Worm (Caenorhabditis elegans) whole organism, L4 larva: Measurements from ENCODE around the gene ZK1098.2.

ENCODE experiments used
- D1046.2 ChIP-seq: fragments of 200-800 bp; sonication (Bioruptor generic); IDR thresholded peaks from 2 replicates; pipeline ENCODE4 v1.3.6; 2022; ENCODE audit warnings: missing genetic modification characterization, missing compliant biosample characterization
- F26F4.8 ChIP-seq: fragments of 200-800 bp; sonication (Bioruptor generic); conservative IDR thresholded peaks from 2 replicates; pipeline ENCODE4 v1.3.6; 2022; ENCODE audit warnings: missing genetic modification characterization, missing compliant biosample characterization
- F44E2.7 ChIP-seq: fragments of 200-800 bp; sonication (Bioruptor generic); IDR thresholded peaks from 2 replicates; pipeline ENCODE4 v2.1.2; 2022; ENCODE audit warnings: missing genetic modification characterization, missing compliant biosample characterization
- R02D3.7 ChIP-seq: fragments of 150-350 bp; sonication (generic microtip); optimal IDR thresholded peaks from 3 replicates; lab custom pipeline; 2014; ENCODE audit warnings: missing biosample characterization, missing genetic modification characterization
- ZK337.2 ChIP-seq: fragments of 200-800 bp; sonication (Bioruptor generic); IDR thresholded peaks from 2 replicates; pipeline ENCODE4 v1.3.6; 2022; ENCODE audit warnings: missing genetic modification reagents, missing genetic modification characterization, missing compliant biosample characterization
- aha-1 ChIP-seq: fragments of 150-350 bp; peaks from one replicate; lab custom pipeline; 2014; ENCODE audit warnings: missing biosample characterization, missing genetic modification characterization
- arid-1 ChIP-seq: fragments of 200-800 bp; sonication (Bioruptor generic); conservative IDR thresholded peaks from 2 replicates; pipeline ENCODE4 v1.3.6; 2022; ENCODE audit warnings: missing genetic modification reagents, missing genetic modification characterization, missing compliant biosample characterization
- ceh-20 ChIP-seq: fragments of 200-800 bp; sonication (Bioruptor generic); IDR thresholded peaks from 2 replicates; pipeline ENCODE4 v1.3.6; 2022; ENCODE audit warnings: missing genetic modification reagents, missing genetic modification characterization, missing compliant biosample characterization
- ceh-28 ChIP-seq: fragments of 150-350 bp; optimal IDR thresholded peaks from 2 replicates; lab custom pipeline; 2014; ENCODE audit warnings: missing biosample characterization, missing genetic modification reagents, missing genetic modification characterization
- ces-1 ChIP-seq: fragments of 150-350 bp; sonication (generic microtip); optimal IDR thresholded peaks from 4 replicates; lab custom pipeline; 2014; ENCODE audit warnings: missing biosample characterization, missing genetic modification reagents, missing genetic modification characterization
- daf-16 ChIP-seq, 3 experiments: sonication (generic microtip); optimal IDR thresholded peaks; 2 replicates each; lab custom pipeline; 2016 to 2017; ENCODE audit warnings: missing genetic modification characterization in 3 of 3, missing genetic modification reagents in 3 of 3, mild to moderate bottlenecking in 2 of 3, missing compliant biosample characterization in 2 of 3, missing biosample characterization in 1 of 3, moderate library complexity in 1 of 3
- dpl-1 ChIP-seq: fragments of 150-350 bp; optimal IDR thresholded peaks from 2 replicates; lab custom pipeline; 2014; ENCODE audit warnings: missing biosample characterization, missing genetic modification reagents, missing genetic modification characterization
- dve-1 ChIP-seq: sonication (generic microtip); optimal IDR thresholded peaks from 2 replicates; lab custom pipeline; 2017; ENCODE audit warnings: antibody characterized with exemption, mild to moderate bottlenecking, missing genetic modification characterization, missing compliant biosample characterization; ENCODE audit not compliant: insufficient read depth
- egl-27 ChIP-seq: sonication (generic microtip); optimal IDR thresholded peaks from 3 replicates; lab custom pipeline; 2017; ENCODE audit warnings: missing biosample characterization, missing genetic modification reagents, missing genetic modification characterization
- gei-8 ChIP-seq: fragments of 200-800 bp; sonication (Bioruptor generic); optimal IDR thresholded peaks from 2 replicates; lab custom pipeline; 2018; ENCODE audit warnings: mild to moderate bottlenecking, missing genetic modification characterization, missing compliant biosample characterization
- hlh-11 ChIP-seq: fragments of 200-800 bp; sonication (Bioruptor generic); optimal IDR thresholded peaks from 2 replicates; lab custom pipeline; 2018; ENCODE audit warnings: mild to moderate bottlenecking, missing genetic modification characterization, missing compliant biosample characterization
- hlh-30 ChIP-seq: sonication (generic microtip); optimal IDR thresholded peaks from 2 replicates; lab custom pipeline; 2017; ENCODE audit warnings: antibody characterized with exemption, mild to moderate bottlenecking, missing genetic modification characterization, missing compliant biosample characterization; ENCODE audit not compliant: insufficient read depth
- hmg-1.1 ChIP-seq: fragments of 200-800 bp; sonication (Bioruptor generic); IDR thresholded peaks from 2 replicates; pipeline ENCODE4 v1.3.6; 2022; ENCODE audit warnings: missing genetic modification reagents, missing genetic modification characterization, missing compliant biosample characterization
- lim-7 ChIP-seq: fragments of 200-800 bp; sonication (Bioruptor generic); IDR thresholded peaks from 2 replicates; pipeline ENCODE4 v1.3.6; 2022; ENCODE audit warnings: missing genetic modification characterization, missing compliant biosample characterization
- lir-3 ChIP-seq: sonication (generic microtip); optimal IDR thresholded peaks from 2 replicates; lab custom pipeline; 2016; ENCODE audit warnings: mild to moderate bottlenecking, missing genetic modification characterization, missing compliant biosample characterization
- mdl-1 ChIP-seq, 2 experiments: fragments of 150-350 bp in 1 of 2; sonication (generic microtip) in 1 of 2; optimal IDR thresholded peaks; 2 replicates each; lab custom pipeline; 2014 to 2017; ENCODE audit warnings: missing biosample characterization in 2 of 2, missing genetic modification characterization in 2 of 2
- mep-1 ChIP-seq: fragments of 150-350 bp; sonication (generic microtip); optimal IDR thresholded peaks from 3 replicates; lab custom pipeline; 2014; ENCODE audit warnings: missing biosample characterization, missing genetic modification characterization
- mes-2 ChIP-seq: sonication (generic microtip); optimal IDR thresholded peaks from 2 replicates; lab custom pipeline; 2016; ENCODE audit warnings: missing genotype, mild to moderate bottlenecking, missing genetic modification characterization, missing compliant biosample characterization; ENCODE audit not compliant: poor library complexity, severe bottlenecking
- nhr-237 ChIP-seq: sonication (generic microtip); optimal IDR thresholded peaks from 2 replicates; lab custom pipeline; 2017; ENCODE audit warnings: missing biosample characterization, missing genetic modification characterization
- nhr-28 ChIP-seq: fragments of 150-350 bp; optimal IDR thresholded peaks from 2 replicates; lab custom pipeline; 2014; ENCODE audit warnings: missing biosample characterization, missing genetic modification characterization
- nhr-48 ChIP-seq: sonication (generic microtip); optimal IDR thresholded peaks from 2 replicates; lab custom pipeline; 2016; ENCODE audit warnings: mild to moderate bottlenecking, missing genetic modification characterization, missing compliant biosample characterization
- nhr-6 ChIP-seq: fragments of 150-350 bp; optimal IDR thresholded peaks from 2 replicates; lab custom pipeline; 2014; ENCODE audit warnings: missing biosample characterization, missing genetic modification characterization
- pqm-1 ChIP-seq: sonication (generic microtip); optimal IDR thresholded peaks from 2 replicates; lab custom pipeline; 2017; ENCODE audit warnings: missing biosample characterization, missing genetic modification characterization
- set-16 ChIP-seq: fragments of 200-800 bp; sonication (Bioruptor generic); IDR thresholded peaks from 2 replicates; pipeline ENCODE4 v1.3.6; 2022; ENCODE audit warnings: missing genetic modification reagents, missing genetic modification characterization, missing compliant biosample characterization
- snpc-1.2 ChIP-seq: fragments of 200-800 bp; sonication (Bioruptor generic); IDR thresholded peaks from 2 replicates; pipeline ENCODE4 v1.3.6; 2022; ENCODE audit warnings: missing genetic modification reagents, missing genetic modification characterization, missing compliant biosample characterization
- tag-97 ChIP-seq: fragments of 200-800 bp; sonication (Bioruptor generic); IDR thresholded peaks from 2 replicates; pipeline ENCODE4 v1.3.6; 2022; ENCODE audit warnings: missing genetic modification characterization, missing compliant biosample characterization
- unc-39 ChIP-seq: sonication (generic microtip); optimal IDR thresholded peaks from 2 replicates; lab custom pipeline; 2017; ENCODE audit warnings: missing biosample characterization, missing genetic modification characterization
- ztf-7 ChIP-seq: fragments of 150-350 bp; optimal IDR thresholded peaks from 2 replicates; lab custom pipeline; 2014; ENCODE audit warnings: missing biosample characterization, missing genetic modification characterization

Gene ZK1098.2

ce11 chrIII:9509764-9510370 is 19.1 kb upstream of the ZK1098.2 start (continued):
- TF ChIP-seq ces-1 (peak; percentile 41), gei-8 (no peak), ZK337.2 (no peak), hlh-11 (tag; lab: Kevin White, UChicago) (no peak), aha-1 (tag; lab: Kevin White, UChicago) (peak; percentile 15), set-16 (GFP tag; lab: Robert Waterston, UW) (no peak), daf-16 (GFP tag; optimal IDR thresholded peaks at IDR 0.05; lab: Kevin White, UChicago) (no peak), daf-16 (tag; optimal IDR thresholded peaks at IDR 0.05; lab: Kevin White, UChicago) (no peak), hlh-30 (tag; lab: Kevin White, UChicago) (no peak), dve-1 (tag; lab: Kevin White, UChicago) (peak; percentile 6), nhr-6 (tag; lab: Kevin White, UChicago) (peak; percentile 30), ztf-7 (tag; lab: Kevin White, UChicago) (no peak), nhr-48 (tag; lab: Kevin White, UChicago) (no peak), egl-27 (tag; lab: Kevin White, UChicago) (no peak), nhr-237 (tag; lab: Kevin White, UChicago) (no peak), unc-39 (tag; lab: Kevin White, UChicago) (no peak), mep-1 (peak; percentile 42), D1046.2 (GFP tag; lab: Robert Waterston, UW) (no peak), snpc-1.2 (GFP tag; lab: Robert Waterston, UW) (no peak), lir-3 (tag; lab: Kevin White, UChicago) (no peak), F44E2.7 (no peak), arid-1 (GFP tag; lab: Robert Waterston, UW) (peak; percentile 40; the same call in 1 of the 2 replicates), F26F4.8 (no peak)

ce11 chrIII:9511055-9511520 is 17.9 kb upstream of the ZK1098.2 start, which contains the start of gene F55H2.5:
Gene F55H2.5, plus strand, starts transcription at chrIII:9511470.
- TF ChIP-seq aha-1 (tag; lab: Kevin White, UChicago) (peak; percentile 11), mdl-1 (tag; optimal IDR thresholded peaks at IDR 0.05; lab: Kevin White, UChicago) (peak in 1 of 2 experiments; percentile 20), hlh-30 (tag; lab: Kevin White, UChicago) (peak; percentile 76), nhr-28 (tag; lab: Kevin White, UChicago) (peak; percentile 11), ceh-28 (tag; lab: Kevin White, UChicago) (no peak)
- TF ChIP-seq, all 104 proteins: peak for 4

- TF ChIP-seq ceh-20 (GFP tag; lab: Robert Waterston, UW) (no peak), R02D3.7 (no peak), tag-97 (GFP tag; lab: Robert Waterston, UW) (no peak), lim-7 (GFP tag; lab: Robert Waterston, UW) (no peak), mes-2 (tag; lab: Kevin White, UChicago) (no peak), dpl-1 (GFP tag; lab: Kevin White, UChicago) (no peak), aha-1 (tag; lab: Kevin White, UChicago) (peak; percentile 95)
- TF ChIP-seq, all 104 proteins: peak for 1
These were observed 17.3 kb upstream of the ZK1098.2 start for ce11 chrIII:9511660-9512059.

- TF ChIP-seq pqm-1 (no peak), hmg-1.1 (GFP tag; lab: Robert Waterston, UW) (0 out of 2 replicates have a peak, but pooled peaks have one; percentile 19)
These were observed 16.0 kb upstream of the ZK1098.2 start for ce11 chrIII:9513006-9513405.
